Worm (Caenorhabditis elegans): ENCODE results near the gene sym-1.
A peak's percentile ranks its signal among the peaks of the same experiment; 100 is the strongest.

Gene sym-1

ce11 chrX:14557936-14558554 lies 23.4 kb upstream of the sym-1 start, which contains the start of gene nhr-3 (continued):
- TF ChIP-seq jun-1 (tag; optimal IDR thresholded peaks at IDR 0.05) (no peak), ceh-16 (tag; optimal IDR thresholded peaks at IDR 0.05) (no peak), nhr-43 (tag; optimal IDR thresholded peaks at IDR 0.05; ENCODE audit: poor library complexity, severe bottlenecking) (no peak), elt-3 (tag; optimal IDR thresholded peaks at IDR 0.05) (peak in 2 of 3 experiments; percentile 27 to 53), ceh-9 (tag; optimal IDR thresholded peaks at IDR 0.05) (no peak)

ce11 chrX:14559084-14559483 lies 22.3 kb upstream of the sym-1 start:
- TF ChIP-seq nhr-43 (tag; optimal IDR thresholded peaks at IDR 0.05; ENCODE audit: poor library complexity, severe bottlenecking) (no peak), nfya-1 (tag; optimal IDR thresholded peaks at IDR 0.05; ENCODE audit: insufficient read depth) (no peak), lsy-12 (tag; optimal IDR thresholded peaks at IDR 0.05) (no peak), skn-1 (tag; optimal IDR thresholded peaks at IDR 0.05) (no peak), daf-12 (tag; optimal IDR thresholded peaks at IDR 0.05) (no peak), egl-27 (tag; optimal IDR thresholded peaks at IDR 0.05) (no peak), ceh-9 (tag; optimal IDR thresholded peaks at IDR 0.05) (no peak), egl-5 (tag; optimal IDR thresholded peaks at IDR 0.05) (no peak), elt-3 (tag; optimal IDR thresholded peaks at IDR 0.05) (no peak), nhr-11 (tag; optimal IDR thresholded peaks at IDR 0.05) (no peak), fkh-2 (tag; optimal IDR thresholded peaks at IDR 0.05) (no peak), fos-1 (tag; optimal IDR thresholded peaks at IDR 0.05) (no peak)

- TF ChIP-seq ceh-28 (tag; optimal IDR thresholded peaks at IDR 0.05) (no peak), lin-39 (tag; optimal IDR thresholded peaks at IDR 0.05) (peak; percentile 27), snpc-4 (tag; optimal IDR thresholded peaks at IDR 0.05) (no peak), nhr-25 (tag; optimal IDR thresholded peaks at IDR 0.05) (no peak), nhr-43 (tag; optimal IDR thresholded peaks at IDR 0.05; ENCODE audit: poor library complexity, severe bottlenecking) (no peak), ztf-11 (tag; optimal IDR thresholded peaks at IDR 0.05) (no peak), tbx-2 (tag; optimal IDR thresholded peaks at IDR 0.05) (no peak), ceh-16 (tag; optimal IDR thresholded peaks at IDR 0.05) (no peak), pqm-1 (tag; optimal IDR thresholded peaks at IDR 0.05) (no peak), nhr-77 (tag; optimal IDR thresholded peaks at IDR 0.05) (no peak), pha-4 (tag; optimal IDR thresholded peaks at IDR 0.05) (peak; percentile 84), mml-1 (tag; optimal IDR thresholded peaks at IDR 0.05) (no peak), mdl-1 (tag; optimal IDR thresholded peaks at IDR 0.05) (no peak)
Measured at ce11 chrX:14559519-14560296, 21.7 kb upstream of the sym-1 start.

- TF ChIP-seq egl-27 (tag; optimal IDR thresholded peaks at IDR 0.05) (peak; percentile 59), snpc-4 (tag; optimal IDR thresholded peaks at IDR 0.05) (peak; percentile 63), nfya-1 (tag; optimal IDR thresholded peaks at IDR 0.05; ENCODE audit: insufficient read depth) (peak; percentile 84), aly-2 (tag; optimal IDR thresholded peaks at IDR 0.05) (no peak), lin-15B (tag; optimal IDR thresholded peaks at IDR 0.05) (peak; percentile 51), nhr-237 (tag; optimal IDR thresholded peaks at IDR 0.05) (no peak), elt-3 (tag; optimal IDR thresholded peaks at IDR 0.05) (peak in 2 of 3 experiments; percentile 6 to 53), lsy-12 (tag; optimal IDR thresholded peaks at IDR 0.05) (peak; percentile 10), nhr-76 (tag; optimal IDR thresholded peaks at IDR 0.05) (peak; percentile 66), egl-5 (tag; optimal IDR thresholded peaks at IDR 0.05) (peak; percentile 70), mdl-1 (tag; optimal IDR thresholded peaks at IDR 0.05) (peak; percentile 89), pqm-1 (tag; optimal IDR thresholded peaks at IDR 0.05) (peak; percentile 85), unc-39 (tag; optimal IDR thresholded peaks at IDR 0.05) (no peak), elt-1 (tag; optimal IDR thresholded peaks at IDR 0.05) (peak; percentile 54), elt-2 (tag; optimal IDR thresholded peaks at IDR 0.05) (peak; percentile 94), skn-1 (tag; optimal IDR thresholded peaks at IDR 0.05) (peak; percentile 74), zag-1 (tag; optimal IDR thresholded peaks at IDR 0.05) (peak; percentile 59), nhr-28 (tag; optimal IDR thresholded peaks at IDR 0.05) (no peak), nhr-25 (tag; optimal IDR thresholded peaks at IDR 0.05) (peak; percentile 89), fkh-2 (tag; optimal IDR thresholded peaks at IDR 0.05) (no peak), unc-62 (GFP tag; optimal IDR thresholded peaks at IDR 0.05) (peak; percentile 97), ceh-82 (tag; optimal IDR thresholded peaks at IDR 0.05) (peak; percentile 36), sea-2 (GFP tag; optimal IDR thresholded peaks at IDR 0.05) (peak; percentile 12), nhr-67 (tag; optimal IDR thresholded peaks at IDR 0.05) (no peak), ztf-11 (tag; optimal IDR thresholded peaks at IDR 0.05) (no peak), nhr-43 (tag; optimal IDR thresholded peaks at IDR 0.05; ENCODE audit: poor library complexity, severe bottlenecking) (peak; percentile 95), nhr-77 (tag; optimal IDR thresholded peaks at IDR 0.05) (peak; percentile 87), fkh-10 (GFP tag; optimal IDR thresholded peaks at IDR 0.05) (peak; percentile 46), eor-1 (tag; optimal IDR thresholded peaks at IDR 0.05) (no peak), ceh-9 (tag; optimal IDR thresholded peaks at IDR 0.05) (no peak), mml-1 (tag; optimal IDR thresholded peaks at IDR 0.05) (no peak), pha-4 (tag; optimal IDR thresholded peaks at IDR 0.05) (peak; percentile 99), R02D3.7 (tag; optimal IDR thresholded peaks at IDR 0.05) (peak; percentile 43), ceh-16 (tag; optimal IDR thresholded peaks at IDR 0.05) (no peak), nhr-12 (tag; optimal IDR thresholded peaks at IDR 0.05) (no peak), ceh-28 (tag; optimal IDR thresholded peaks at IDR 0.05) (peak; percentile 82)
Measured at ce11 chrX:14560297-14560680, 21.1 kb upstream of the sym-1 start.

Measured in whole organism, L3 larva.